Fruit fly (Drosophila melanogaster): Measurements from ENCODE around the gene Dyro.

Dyro gene

dm6 chr3L:11260737-11261455 lies 34.8 kb downstream of the Dyro start (continued):
- TF ChIP-seq CG2712 (tag; optimal IDR thresholded peaks at IDR 0.05) (peak; percentile 82), CG9797 (GFP tag; optimal IDR thresholded peaks at IDR 0.05) (no peak), CG31224 (GFP tag; IDR thresholded peaks at IDR 0.05) (peak; percentile 64), al (GFP tag; IDR thresholded peaks at IDR 0.05) (peak; percentile 70), Drgx (GFP tag; IDR thresholded peaks at IDR 0.05) (peak; percentile 58), Oli (tag; optimal IDR thresholded peaks at IDR 0.05) (peak; percentile 75), CG10366 (GFP tag; IDR thresholded peaks at IDR 0.05) (peak; percentile 72), Elba2 (GFP tag; optimal IDR thresholded peaks at IDR 0.05) (peak; percentile 43), Dfd (GFP tag; optimal IDR thresholded peaks at IDR 0.05) (no peak), disco-r (GFP tag; optimal IDR thresholded peaks at IDR 0.05) (no peak), Camta (GFP tag; optimal IDR thresholded peaks at IDR 0.05) (peak; percentile 70), dm (GFP tag; optimal IDR thresholded peaks at IDR 0.05) (peak; percentile 22), CG11093 (GFP tag; IDR thresholded peaks at IDR 0.05) (no peak), CG11723 (GFP tag; optimal IDR thresholded peaks at IDR 0.05) (no peak), cg (GFP tag; optimal IDR thresholded peaks at IDR 0.05) (peak; percentile 46), CG5245 (GFP tag; optimal IDR thresholded peaks at IDR 0.05) (peak; percentile 22), CG7556 (GFP tag; optimal IDR thresholded peaks at IDR 0.05) (no peak), CG6654 (GFP tag; optimal IDR thresholded peaks at IDR 0.05) (no peak), HLH4C (GFP tag; IDR thresholded peaks at IDR 0.05; ENCODE audit: partially characterized antibody) (no peak), CG13296 (GFP tag; optimal IDR thresholded peaks at IDR 0.05) (no peak), bsh (GFP tag; optimal IDR thresholded peaks at IDR 0.05) (peak in 1 of 2 experiments; percentile 86), Scr (GFP tag; IDR thresholded peaks at IDR 0.05; ENCODE audit: partially characterized antibody) (0 out of 2 replicates have a peak, but pooled peaks have one; percentile 29), fd64A (GFP tag; optimal IDR thresholded peaks at IDR 0.05) (no peak), CG7271 (tag; optimal IDR thresholded peaks at IDR 0.05) (peak; percentile 71), CG6683 (GFP tag; optimal IDR thresholded peaks at IDR 0.05) (no peak), CG32767 (GFP tag; IDR thresholded peaks at IDR 0.05) (peak; percentile 37; the same call in 1 of the 2 replicates), sqz (GFP tag; optimal IDR thresholded peaks at IDR 0.05) (no peak), tin (GFP tag; optimal IDR thresholded peaks at IDR 0.05) (no peak), Dp (GFP tag; optimal IDR thresholded peaks at IDR 0.05) (no peak), CG14050 (GFP tag; IDR thresholded peaks at IDR 0.05) (peak; percentile 70), CG12104 (GFP tag; optimal IDR thresholded peaks at IDR 0.05) (no peak), CG17912 (GFP tag; optimal IDR thresholded peaks at IDR 0.05) (no peak), dan (GFP tag; IDR thresholded peaks at IDR 0.05) (no peak), Dref (GFP tag; IDR thresholded peaks at IDR 0.05) (no peak), sob (GFP tag; IDR thresholded peaks at IDR 0.05) (peak; percentile 72), CG15696 (tag; optimal IDR thresholded peaks at IDR 0.05) (peak; percentile 72), CG10654 (GFP tag; optimal IDR thresholded peaks at IDR 0.05) (peak; percentile 31), h (optimal IDR thresholded peaks at IDR 0.05) (no peak), CG11398 (GFP tag; optimal IDR thresholded peaks at IDR 0.05) (no peak), pan (optimal IDR thresholded peaks at IDR 0.05) (no peak), pan (GFP tag; optimal IDR thresholded peaks at IDR 0.05 in 1 of 2, IDR thresholded peaks at IDR 0.05 in 1 of 2) (peak in 1 of 2 experiments; percentile 89), cwo (GFP tag; optimal IDR thresholded peaks at IDR 0.05) (peak; percentile 17), Usf (GFP tag; optimal IDR thresholded peaks at IDR 0.05) (no peak), Bteb2 (GFP tag; optimal IDR thresholded peaks at IDR 0.05) (peak; percentile 32), D19B (GFP tag; optimal IDR thresholded peaks at IDR 0.05) (no peak), Adf1 (GFP tag; IDR thresholded peaks at IDR 0.05) (no peak; the same call in 1 of the 2 replicates), mam (GFP tag; optimal IDR thresholded peaks at IDR 0.05) (peak; percentile 22), CG12942 (GFP tag; optimal IDR thresholded peaks at IDR 0.05) (peak; percentile 9), CG17385 (GFP tag; optimal IDR thresholded peaks at IDR 0.05) (no peak), bab2 (GFP tag; optimal IDR thresholded peaks at IDR 0.05) (no peak), CG2120 (GFP tag; optimal IDR thresholded peaks at IDR 0.05) (peak; percentile 61)

Measured in whole organism, embryonic.